Fruit fly (Drosophila melanogaster) whole organism, embryonic: ENCODE data around the gene Rpp14a.
A peak's percentile ranks its signal among the peaks of the same experiment; 100 is the strongest.

Source experiments
- Awh ChIP-seq: fragments of 200-800 bp; sonication (Bioruptor generic); IDR thresholded peaks from 2 replicates; pipeline ENCODE4, ENCODE4 v1.3.6; 2022; ENCODE audit warnings: missing biosample characterization, missing genetic modification characterization
- CG10366 ChIP-seq: fragments of 200-800 bp; sonication (Bioruptor generic); IDR thresholded peaks from 2 replicates; pipeline ENCODE4 v1.3.6; 2022; ENCODE audit warnings: missing biosample characterization, missing genetic modification characterization
- CG11093 ChIP-seq: fragments of 200-800 bp; sonication (Bioruptor generic); IDR thresholded peaks from 3 replicates; pipeline ENCODE4 v1.3.6; 2022; ENCODE audit warnings: missing biosample characterization, missing genetic modification characterization
- CG14860 ChIP-seq: fragments of 200-800 bp; sonication (Bioruptor generic); IDR thresholded peaks from 3 replicates; pipeline ENCODE4 v1.3.6; 2022; ENCODE audit warnings: missing biosample characterization, missing genetic modification characterization; ENCODE audit not compliant: partially characterized antibody
- CG17359 ChIP-seq: fragments of 200-800 bp; sonication (Bioruptor generic); optimal IDR thresholded peaks from 3 replicates; lab custom pipeline; 2018; ENCODE audit warnings: missing biosample characterization, mild to moderate bottlenecking, missing genetic modification characterization, moderate library complexity
- CG17361 ChIP-seq: fragments of 200-800 bp; sonication (Bioruptor generic); IDR thresholded peaks from 3 replicates; pipeline ENCODE4 v1.3.6; 2022; ENCODE audit warnings: missing biosample characterization, missing genetic modification characterization
- CG17568 ChIP-seq: fragments of 200-800 bp; sonication (Bioruptor generic); optimal IDR thresholded peaks from 2 replicates; lab custom pipeline; 2018; ENCODE audit warnings: missing biosample characterization, mild to moderate bottlenecking, missing genetic modification characterization, moderate library complexity
- CG1792 ChIP-seq: fragments of 200-800 bp; sonication (Bioruptor generic); optimal IDR thresholded peaks from 2 replicates; lab custom pipeline; 2016; ENCODE audit warnings: missing biosample characterization, missing genetic modification characterization
- CG2116 ChIP-seq: fragments of 200-800 bp; sonication (Bioruptor generic); optimal IDR thresholded peaks from 3 replicates; lab custom pipeline; 2018; ENCODE audit warnings: missing biosample characterization, mild to moderate bottlenecking, missing genetic modification characterization
- CG2129 ChIP-seq: fragments of 200-800 bp; sonication (Bioruptor generic); IDR thresholded peaks from 2 replicates; pipeline ENCODE4 v1.3.6; 2022; ENCODE audit warnings: missing biosample characterization, missing genetic modification characterization; ENCODE audit not compliant: partially characterized antibody
- CG2202 ChIP-seq: fragments of 200-800 bp; sonication (Bioruptor generic); optimal IDR thresholded peaks from 2 replicates; lab custom pipeline; 2018; ENCODE audit warnings: missing biosample characterization, mild to moderate bottlenecking, missing genetic modification characterization
- CG30403 ChIP-seq: fragments of 200-800 bp; sonication (Bioruptor generic); optimal IDR thresholded peaks from 3 replicates; lab custom pipeline; 2016; ENCODE audit warnings: missing biosample characterization, missing genetic modification characterization
- CG32532 ChIP-seq: fragments of 200-800 bp; sonication (Bioruptor generic); IDR thresholded peaks from 2 replicates; pipeline ENCODE4 v1.3.6; 2022; ENCODE audit warnings: missing biosample characterization, missing genetic modification characterization
- CG3726 ChIP-seq: fragments of 200-800 bp; sonication (Bioruptor generic); IDR thresholded peaks from 3 replicates; pipeline ENCODE4, ENCODE4 v1.3.6; 2022; ENCODE audit warnings: missing biosample characterization, missing genetic modification characterization
- CG4328 ChIP-seq: fragments of 200-800 bp; sonication (Bioruptor generic); optimal IDR thresholded peaks from 3 replicates; lab custom pipeline; 2017; ENCODE audit warnings: missing biosample characterization, missing genetic modification reagents, missing genetic modification characterization
- CG4360 ChIP-seq: fragments of 200-800 bp; sonication (Bioruptor generic); IDR thresholded peaks from 2 replicates; pipeline ENCODE4 v1.3.6; 2022; ENCODE audit warnings: missing biosample characterization, missing genetic modification characterization
- CG6272 ChIP-seq: fragments of 200-800 bp; sonication (Bioruptor generic); IDR thresholded peaks from 2 replicates; pipeline ENCODE4 v1.3.6; 2022; ENCODE audit warnings: missing biosample characterization, missing genetic modification characterization
- CG6791 ChIP-seq: fragments of 200-800 bp; sonication (Bioruptor generic); IDR thresholded peaks from 3 replicates; pipeline ENCODE4 v1.3.6; 2022; ENCODE audit warnings: missing biosample characterization, missing genetic modification characterization; ENCODE audit not compliant: partially characterized antibody
- CG7357 ChIP-seq: fragments of 200-800 bp; sonication (Bioruptor generic); IDR thresholded peaks from 3 replicates; pipeline ENCODE4 v1.3.6; 2022; ENCODE audit warnings: missing biosample characterization, missing genetic modification characterization
- CG7987 ChIP-seq: fragments of 200-800 bp; sonication (Bioruptor generic); optimal IDR thresholded peaks from 2 replicates; lab custom pipeline; 2018; ENCODE audit warnings: missing biosample characterization, mild to moderate bottlenecking, missing genetic modification characterization, moderate library complexity
- CG8944 ChIP-seq: fragments of 200-800 bp; sonication (Bioruptor generic); optimal IDR thresholded peaks from 3 replicates; lab custom pipeline; 2016; ENCODE audit warnings: missing biosample characterization, missing genetic modification characterization
- CG9817 ChIP-seq: fragments of 200-800 bp; sonication (Bioruptor generic); optimal IDR thresholded peaks from 2 replicates; lab custom pipeline; 2018; ENCODE audit warnings: missing biosample characterization, mild to moderate bottlenecking, missing genetic modification characterization, moderate library complexity
- CTCF ChIP-seq: fragments of 200-800 bp; sonication (Bioruptor generic); optimal IDR thresholded peaks from 2 replicates; lab custom pipeline; 2017; ENCODE audit warnings: missing biosample characterization, mild to moderate bottlenecking, missing genetic modification characterization, moderate library complexity
- CkIIα-i1 ChIP-seq: fragments of 200-800 bp; sonication (Bioruptor generic); IDR thresholded peaks from 2 replicates; pipeline ENCODE4 v1.3.6; 2022; ENCODE audit warnings: missing biosample characterization, missing genetic modification characterization
- Dip2 ChIP-seq: fragments of 200-800 bp; sonication (Bioruptor generic); IDR thresholded peaks from 2 replicates; pipeline ENCODE4 v1.3.6; 2022; ENCODE audit warnings: missing biosample characterization, missing genetic modification characterization
- Doc2 ChIP-seq: fragments of 200-800 bp; sonication (Bioruptor generic); IDR thresholded peaks from 2 replicates; pipeline ENCODE4 v1.3.6; 2022; ENCODE audit warnings: missing biosample characterization, missing genetic modification characterization
- Lim3 ChIP-seq: fragments of 200-800 bp; sonication (Bioruptor generic); IDR thresholded peaks from 2 replicates; pipeline ENCODE4 v1.3.6; 2022; ENCODE audit warnings: missing biosample characterization, missing genetic modification characterization
- Ssrp ChIP-seq: fragments of 200-800 bp; sonication (Bioruptor generic); optimal IDR thresholded peaks from 2 replicates; lab custom pipeline; 2018; ENCODE audit warnings: missing biosample characterization, mild to moderate bottlenecking, missing genetic modification characterization, moderate library complexity
- Stat92E ChIP-seq, 3 experiments: fragments of >200 bp in 2 of 3; fragments of 200-800 bp in 1 of 3; sonication (Bioruptor generic) in 1 of 3; optimal IDR thresholded peaks; 2 replicates each; lab custom pipeline; 2017 to 2019; ENCODE audit warnings: missing biosample characterization in 3 of 3, missing genetic modification characterization in 3 of 3, mild to moderate bottlenecking in 1 of 3, moderate library complexity in 1 of 3
- cwo ChIP-seq: fragments of 200-800 bp; sonication (Bioruptor generic); optimal IDR thresholded peaks from 3 replicates; lab custom pipeline; 2017; ENCODE audit warnings: missing biosample characterization, missing genetic modification characterization, mild to moderate bottlenecking, moderate library complexity, missing genetic modification reagents
- da ChIP-seq: fragments of 200-800 bp; sonication (Bioruptor generic); optimal IDR thresholded peaks from 2 replicates; lab custom pipeline; 2016; ENCODE audit warnings: missing biosample characterization, missing genetic modification characterization
- dmrt11E ChIP-seq: fragments of 200-800 bp; sonication (Bioruptor generic); optimal IDR thresholded peaks from 3 replicates; lab custom pipeline; 2018; ENCODE audit warnings: missing biosample characterization, mild to moderate bottlenecking, missing genetic modification characterization, moderate library complexity
- ems ChIP-seq: fragments of 200-800 bp; sonication (Bioruptor generic); optimal IDR thresholded peaks from 3 replicates; lab custom pipeline; 2016; ENCODE audit warnings: missing biosample characterization, missing genetic modification characterization
- fd102C ChIP-seq: fragments of 200-800 bp; sonication (Bioruptor generic); optimal IDR thresholded peaks from 2 replicates; lab custom pipeline; 2018; ENCODE audit warnings: missing biosample characterization, mild to moderate bottlenecking, missing genetic modification characterization, moderate library complexity
- fd3F ChIP-seq: fragments of 200-800 bp; sonication (Bioruptor generic); optimal IDR thresholded peaks from 2 replicates; lab custom pipeline; 2018; ENCODE audit warnings: missing biosample characterization, mild to moderate bottlenecking, missing genetic modification characterization, moderate library complexity
- ftz-f1 ChIP-seq: fragments of 200-800 bp; sonication (Bioruptor generic); optimal IDR thresholded peaks from 2 replicates; lab custom pipeline; 2016; ENCODE audit warnings: missing biosample characterization, missing genetic modification characterization
- jumu ChIP-seq: fragments of 200-800 bp; sonication (Bioruptor generic); optimal IDR thresholded peaks from 3 replicates; lab custom pipeline; 2016; ENCODE audit warnings: missing biosample characterization, missing genetic modification characterization
- luna ChIP-seq: fragments of 200-800 bp; sonication (Bioruptor generic); optimal IDR thresholded peaks from 2 replicates; lab custom pipeline; 2016; ENCODE audit warnings: missing biosample characterization, missing genetic modification characterization
- maf-S ChIP-seq: fragments of 200-800 bp; sonication (Bioruptor generic); optimal IDR thresholded peaks from 2 replicates; lab custom pipeline; 2016; ENCODE audit warnings: missing biosample characterization, missing genetic modification characterization
- mirr ChIP-seq: fragments of 200-800 bp; sonication (Bioruptor generic); optimal IDR thresholded peaks from 3 replicates; lab custom pipeline; 2018; ENCODE audit warnings: missing biosample characterization, mild to moderate bottlenecking, missing genetic modification characterization
- mld ChIP-seq: fragments of 200-800 bp; sonication (Bioruptor generic); IDR thresholded peaks from 3 replicates; pipeline ENCODE4 v1.3.6; 2022; ENCODE audit warnings: missing biosample characterization, missing genetic modification characterization; ENCODE audit not compliant: partially characterized antibody
- nerfin-1 ChIP-seq: fragments of 200-800 bp; sonication (Bioruptor generic); optimal IDR thresholded peaks from 3 replicates; lab custom pipeline; 2019; ENCODE audit warnings: missing biosample characterization, mild to moderate bottlenecking, missing genetic modification characterization, moderate library complexity
- nerfin-2 ChIP-seq: fragments of 200-800 bp; sonication (Bioruptor generic); IDR thresholded peaks from 2 replicates; pipeline ENCODE4 v1.3.6; 2022; ENCODE audit warnings: missing biosample characterization, missing genetic modification characterization; ENCODE audit not compliant: partially characterized antibody
- nmo ChIP-seq: fragments of 200-800 bp; sonication (Bioruptor generic); optimal IDR thresholded peaks from 2 replicates; lab custom pipeline; 2018; ENCODE audit warnings: missing biosample characterization, mild to moderate bottlenecking, missing genetic modification characterization, moderate library complexity
- pb ChIP-seq: fragments of 200-800 bp; sonication (Bioruptor generic); optimal IDR thresholded peaks from 3 replicates; lab custom pipeline; 2016; ENCODE audit warnings: missing biosample characterization, missing genetic modification characterization
- pita ChIP-seq: fragments of 200-800 bp; sonication (Bioruptor generic); optimal IDR thresholded peaks from 2 replicates; lab custom pipeline; 2017; ENCODE audit warnings: missing biosample characterization, mild to moderate bottlenecking, missing genetic modification characterization
- sim ChIP-seq: fragments of 200-800 bp; sonication (Bioruptor generic); IDR thresholded peaks from 2 replicates; pipeline ENCODE4 v1.3.6; 2022; ENCODE audit warnings: missing biosample characterization, missing genetic modification characterization
- sisA ChIP-seq: fragments of 200-800 bp; sonication (Bioruptor generic); IDR thresholded peaks from 2 replicates; pipeline ENCODE4 v1.3.6; 2022; ENCODE audit warnings: missing biosample characterization, missing genetic modification characterization
- tll ChIP-seq, 2 experiments: fragments of 200-800 bp in 1 of 2; fragments of >200 bp in 1 of 2; sonication (Bioruptor generic) in 1 of 2; optimal IDR thresholded peaks; 2 replicates each; lab custom pipeline; 2017 to 2019; ENCODE audit warnings: missing biosample characterization in 2 of 2, missing genetic modification characterization in 2 of 2, mild to moderate bottlenecking in 1 of 2, moderate library complexity in 1 of 2
- trem ChIP-seq: fragments of 200-800 bp; optimal IDR thresholded peaks from 3 replicates; lab custom pipeline; 2019; ENCODE audit warnings: missing biosample characterization, mild to moderate bottlenecking, missing genetic modification characterization, moderate library complexity
- usp ChIP-seq: fragments of >200 bp; optimal IDR thresholded peaks from 2 replicates; lab custom pipeline; 2017; ENCODE audit warnings: missing biosample characterization, missing genetic modification characterization

Rpp14a gene

DNA sequence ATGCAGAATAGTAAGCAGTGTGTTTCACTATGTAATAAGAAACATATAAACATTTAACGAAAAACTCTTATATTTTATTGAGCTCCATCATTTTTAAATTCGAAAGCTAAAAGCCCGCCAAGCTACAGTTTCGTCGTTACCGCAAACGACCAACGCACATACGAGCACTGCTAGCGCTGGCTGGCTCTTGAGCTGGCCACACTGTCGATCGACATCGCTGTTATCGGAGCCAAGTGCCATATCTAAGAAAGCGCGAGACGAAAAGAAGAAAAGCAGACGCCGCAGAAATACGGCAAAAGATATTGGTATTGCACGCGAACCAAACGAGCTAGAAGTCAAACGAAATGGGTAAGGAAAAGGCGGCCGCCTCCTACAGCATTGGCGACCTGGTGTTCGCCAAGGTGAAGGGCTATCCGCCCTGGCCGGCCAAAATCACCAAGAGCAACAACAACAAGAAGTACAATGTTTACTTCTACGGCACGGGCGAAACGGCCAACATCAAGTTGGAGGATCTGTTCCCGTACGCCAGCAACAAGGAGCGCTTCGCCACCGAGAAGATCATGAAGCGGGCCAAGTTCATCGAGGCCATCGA, 4.1 kb upstream of the Rpp14a start, which contains the start of gene Jasper (continued):
- TF ChIP-seq CG32532 (GFP tag; lab: Robert Waterston, UW) (no peak), luna (no peak), CG6272 (GFP tag; lab: Robert Waterston, UW) (0 out of 2 replicates have a peak, but pooled peaks have one; percentile 18), CG7357 (GFP tag; lab: Robert Waterston, UW) (no peak), jumu (GFP tag; lab: Kevin White, UChicago) (peak; percentile 41), ftz-f1 (GFP tag; lab: Kevin White, UChicago) (peak; percentile 16), CG1792 (GFP tag; lab: Kevin White, UChicago) (peak; percentile 11), Doc2 (GFP tag; lab: Robert Waterston, UW) (no peak), sisA (GFP tag; lab: Robert Waterston, UW) (no peak), Dip2 (GFP tag; lab: Robert Waterston, UW) (no peak), CG10366 (GFP tag; lab: Robert Waterston, UW) (no peak), Ssrp (tag; lab: Kevin White, UChicago) (no peak), CG14860 (GFP tag; lab: Robert Waterston, UW) (no peak), CG8944 (no peak), CG7987 (GFP tag; lab: Kevin White, UChicago) (no peak), tll (GFP tag; optimal IDR thresholded peaks at IDR 0.05; lab: Kevin White, UChicago) (no peak), Lim3 (GFP tag; lab: Robert Waterston, UW) (no peak), dmrt11E (no peak), cwo (GFP tag; lab: Kevin White, UChicago) (no peak), Awh (GFP tag; lab: Robert Waterston, UW) (no peak), CG4360 (GFP tag; lab: Robert Waterston, UW) (peak; percentile 88), CG3726 (GFP tag; lab: Robert Waterston, UW) (no peak), CTCF (peak; percentile 15), CG17361 (0 out of 3 replicates have a peak, but pooled peaks have one; percentile 12), nmo (GFP tag; lab: Kevin White, UChicago) (peak; percentile 56), nerfin-1 (tag; lab: Kevin White, UChicago) (peak; percentile 29), pita (GFP tag; lab: Kevin White, UChicago) (no peak), pb (no peak), usp (GFP tag; lab: Kevin White, UChicago) (no peak), CG2129 (GFP tag; lab: Robert Waterston, UW) (no peak), CG2116 (peak; percentile 82), CkIIα-i1 (GFP tag; lab: Robert Waterston, UW) (no peak), nerfin-2 (GFP tag; lab: Robert Waterston, UW) (no peak), fd102C (no peak), maf-S (GFP tag; lab: Kevin White, UChicago) (no peak), CG17568 (GFP tag; lab: Kevin White, UChicago) (no peak), CG30403 (GFP tag; lab: Kevin White, UChicago) (no peak), da (no peak), fd3F (no peak), CG9817 (tag; lab: Kevin White, UChicago) (no peak), CG17359 (tag; lab: Kevin White, UChicago) (peak; percentile 2), sim (no peak), CG11093 (GFP tag; lab: Robert Waterston, UW) (no peak), CG2202 (tag; lab: Kevin White, UChicago) (no peak), CG4328 (no peak), Stat92E (GFP tag; optimal IDR thresholded peaks at IDR 0.05; lab: Kevin White, UChicago) (peak in 1 of 3 experiments; percentile 21), mld (GFP tag; lab: Robert Waterston, UW) (no peak), CG6791 (peak; percentile 59), trem (tag; lab: Kevin White, UChicago) (peak; percentile 81), ems (GFP tag; lab: Kevin White, UChicago) (no peak), mirr (no peak)
